Fruit fly (Drosophila melanogaster) whole organism, embryonic: Measurements from ENCODE around the gene tral.

Source experiments
- CG10209 ChIP-seq: fragments of 200-800 bp; sonication (Bioruptor generic); optimal IDR thresholded peaks from 3 replicates; lab custom pipeline; 2017; ENCODE audit warnings: missing biosample characterization, mild to moderate bottlenecking, missing genetic modification characterization, missing genetic modification reagents
- CG10565 ChIP-seq: fragments of 200-800 bp; sonication (Bioruptor generic); optimal IDR thresholded peaks from 3 replicates; lab custom pipeline; 2016; ENCODE audit warnings: missing biosample characterization, mild to moderate bottlenecking, missing genetic modification characterization
- CG12104 ChIP-seq: fragments of 200-800 bp; sonication (Bioruptor generic); optimal IDR thresholded peaks from 3 replicates; lab custom pipeline; 2016; ENCODE audit warnings: missing biosample characterization, missing genetic modification characterization
- CG15601 ChIP-seq: fragments of 200-800 bp; sonication (Bioruptor generic); optimal IDR thresholded peaks from 3 replicates; lab custom pipeline; 2019; ENCODE audit warnings: missing biosample characterization, mild to moderate bottlenecking, missing genetic modification characterization, moderate library complexity
- CG1603 ChIP-seq: fragments of 200-800 bp; sonication (Bioruptor generic); optimal IDR thresholded peaks from 2 replicates; lab custom pipeline; 2019; ENCODE audit warnings: missing biosample characterization, mild to moderate bottlenecking, missing genetic modification characterization, moderate library complexity
- CG17328 ChIP-seq: fragments of 200-800 bp; sonication (Bioruptor generic); IDR thresholded peaks from 2 replicates; pipeline ENCODE4 v1.3.6; 2022; ENCODE audit warnings: missing biosample characterization, missing genetic modification characterization
- CG1792 ChIP-seq: fragments of 200-800 bp; sonication (Bioruptor generic); optimal IDR thresholded peaks from 2 replicates; lab custom pipeline; 2016; ENCODE audit warnings: missing biosample characterization, missing genetic modification characterization
- CG2120 ChIP-seq: fragments of 200-800 bp; sonication (Bioruptor generic); optimal IDR thresholded peaks from 3 replicates; lab custom pipeline; 2016; ENCODE audit warnings: missing biosample characterization, missing genetic modification characterization
- CG2712 ChIP-seq: fragments of 200-800 bp; optimal IDR thresholded peaks from 3 replicates; lab custom pipeline; 2019; ENCODE audit warnings: missing biosample characterization, mild to moderate bottlenecking, missing genetic modification characterization, moderate library complexity
- CG30020 ChIP-seq: fragments of 200-800 bp; optimal IDR thresholded peaks from 2 replicates; lab custom pipeline; 2019; ENCODE audit warnings: missing biosample characterization, mild to moderate bottlenecking, missing genetic modification characterization, moderate library complexity
- CG32767 ChIP-seq: fragments of 200-800 bp; sonication (Bioruptor generic); IDR thresholded peaks from 2 replicates; pipeline ENCODE4 v1.3.6; 2022; ENCODE audit warnings: missing biosample characterization, missing genetic modification characterization
- CG3281 ChIP-seq: fragments of 200-800 bp; sonication (Bioruptor generic); optimal IDR thresholded peaks from 3 replicates; lab custom pipeline; 2017; ENCODE audit warnings: missing biosample characterization, mild to moderate bottlenecking, missing genetic modification characterization
- CG34376 ChIP-seq: fragments of 200-800 bp; sonication (Bioruptor generic); optimal IDR thresholded peaks from 2 replicates; lab custom pipeline; 2018; ENCODE audit warnings: missing biosample characterization, mild to moderate bottlenecking, missing genetic modification characterization
- CG3726 ChIP-seq: fragments of 200-800 bp; sonication (Bioruptor generic); IDR thresholded peaks from 3 replicates; pipeline ENCODE4, ENCODE4 v1.3.6; 2022; ENCODE audit warnings: missing biosample characterization, missing genetic modification characterization
- CG4360 ChIP-seq: fragments of 200-800 bp; sonication (Bioruptor generic); IDR thresholded peaks from 2 replicates; pipeline ENCODE4 v1.3.6; 2022; ENCODE audit warnings: missing biosample characterization, missing genetic modification characterization
- CG6254 ChIP-seq: fragments of 200-800 bp; sonication (Bioruptor generic); optimal IDR thresholded peaks from 3 replicates; lab custom pipeline; 2017; ENCODE audit warnings: mild to moderate bottlenecking, missing biosample characterization, missing genetic modification reagents, missing genetic modification characterization
- CG7963 ChIP-seq: fragments of 200-800 bp; sonication (Bioruptor generic); IDR thresholded peaks from 3 replicates; pipeline ENCODE4 v1.3.6; 2022; ENCODE audit warnings: missing biosample characterization, missing genetic modification characterization; ENCODE audit not compliant: partially characterized antibody
- CG8281 ChIP-seq: fragments of 200-800 bp; sonication (Bioruptor generic); optimal IDR thresholded peaks from 2 replicates; lab custom pipeline; 2018; ENCODE audit warnings: missing biosample characterization, mild to moderate bottlenecking, missing genetic modification characterization, moderate library complexity
- CG8359 ChIP-seq: fragments of 200-800 bp; sonication (Bioruptor generic); optimal IDR thresholded peaks from 2 replicates; lab custom pipeline; 2017; ENCODE audit warnings: missing biosample characterization, mild to moderate bottlenecking, missing genetic modification characterization, borderline replicate concordance
- Chrac-16 ChIP-seq: fragments of 200-800 bp; sonication (Bioruptor generic); optimal IDR thresholded peaks from 3 replicates; lab custom pipeline; 2016; ENCODE audit warnings: missing biosample characterization, missing genetic modification characterization
- CoRest ChIP-seq: fragments of 200-800 bp; sonication (Bioruptor generic); optimal IDR thresholded peaks from 3 replicates; lab custom pipeline; 2018; ENCODE audit warnings: missing biosample characterization, mild to moderate bottlenecking, missing genetic modification characterization, moderate library complexity
- Deaf1 ChIP-seq: fragments of 200-800 bp; optimal IDR thresholded peaks from 3 replicates; lab custom pipeline; 2019; ENCODE audit warnings: missing biosample characterization, mild to moderate bottlenecking, missing genetic modification characterization, moderate library complexity
- Dip3 ChIP-seq: fragments of 200-800 bp; sonication (Bioruptor generic); optimal IDR thresholded peaks from 3 replicates; lab custom pipeline; 2016; ENCODE audit warnings: missing biosample characterization, missing genetic modification characterization
- E2f1 ChIP-seq: fragments of 200-800 bp; sonication (Bioruptor generic); IDR thresholded peaks from 2 replicates; pipeline ENCODE4 v1.3.6; 2022; ENCODE audit warnings: missing biosample characterization, missing genetic modification characterization
- Elba2 ChIP-seq: fragments of 200-800 bp; sonication (Bioruptor generic); optimal IDR thresholded peaks from 3 replicates; lab custom pipeline; 2016; ENCODE audit warnings: missing biosample characterization, missing genetic modification characterization
- Fer3 ChIP-seq: fragments of 200-800 bp; sonication (Bioruptor generic); optimal IDR thresholded peaks from 2 replicates; lab custom pipeline; 2018; ENCODE audit warnings: missing biosample characterization, mild to moderate bottlenecking, missing genetic modification characterization, moderate library complexity
- Hr51 ChIP-seq, 2 experiments: fragments of 200-800 bp; sonication (Bioruptor generic); optimal IDR thresholded peaks; 2 replicates in 1 of 2; 3 replicates in 1 of 2; lab custom pipeline; 2016 to 2018; ENCODE audit warnings: missing biosample characterization in 2 of 2, missing genetic modification characterization in 2 of 2, mild to moderate bottlenecking in 1 of 2, moderate library complexity in 1 of 2
- Meics ChIP-seq: fragments of 200-800 bp; sonication (Bioruptor generic); optimal IDR thresholded peaks from 2 replicates; lab custom pipeline; 2017; ENCODE audit warnings: missing biosample characterization, mild to moderate bottlenecking, missing genetic modification characterization
- Myb ChIP-seq: fragments of 200-800 bp; sonication (Bioruptor generic); optimal IDR thresholded peaks from 2 replicates; lab custom pipeline; 2016; ENCODE audit warnings: missing biosample characterization, missing genetic modification characterization
- NC2β ChIP-seq: fragments of 200-800 bp; sonication (Bioruptor generic); optimal IDR thresholded peaks from 2 replicates; lab custom pipeline; 2016; ENCODE audit warnings: missing biosample characterization, missing genetic modification characterization
- NFAT ChIP-seq: fragments of 200-800 bp; sonication (Bioruptor generic); IDR thresholded peaks from 2 replicates; pipeline ENCODE4 v1.3.6; 2022; ENCODE audit warnings: missing biosample characterization, missing genetic modification characterization
- Nf-YC ChIP-seq: fragments of 200-800 bp; optimal IDR thresholded peaks from 3 replicates; lab custom pipeline; 2019; ENCODE audit warnings: missing biosample characterization, mild to moderate bottlenecking, missing genetic modification characterization, moderate library complexity
- Rfx ChIP-seq: fragments of 200-800 bp; sonication (Bioruptor generic); IDR thresholded peaks from 2 replicates; pipeline ENCODE4 v1.3.6; 2022; ENCODE audit warnings: missing biosample characterization, missing genetic modification characterization
- Sry-β ChIP-seq: fragments of 200-800 bp; sonication (Bioruptor generic); optimal IDR thresholded peaks from 2 replicates; lab custom pipeline; 2018; ENCODE audit warnings: missing biosample characterization, mild to moderate bottlenecking, missing genetic modification characterization, moderate library complexity
- abd-A ChIP-seq: fragments of 200-800 bp; sonication (Bioruptor generic); optimal IDR thresholded peaks from 3 replicates; lab custom pipeline; 2019; ENCODE audit warnings: missing biosample characterization, mild to moderate bottlenecking, missing genetic modification characterization, moderate library complexity
- bsh ChIP-seq, 2 experiments: fragments of 200-800 bp; sonication (Bioruptor generic); optimal IDR thresholded peaks; 2 replicates each; lab custom pipeline; 2017 to 2018; ENCODE audit warnings: mild to moderate bottlenecking in 2 of 2, missing biosample characterization in 2 of 2, missing genetic modification characterization in 2 of 2, moderate library complexity in 1 of 2
- corto ChIP-seq: fragments of 200-800 bp; sonication (Bioruptor generic); optimal IDR thresholded peaks from 2 replicates; lab custom pipeline; 2016; ENCODE audit warnings: missing biosample characterization, mild to moderate bottlenecking, missing genetic modification characterization, moderate library complexity
- disco-r ChIP-seq: fragments of 200-800 bp; sonication (Bioruptor generic); optimal IDR thresholded peaks from 2 replicates; lab custom pipeline; 2016; ENCODE audit warnings: missing biosample characterization, missing genetic modification characterization
- eve ChIP-seq, 2 experiments: fragments of >200 bp; optimal IDR thresholded peaks; 2 replicates each; lab custom pipeline; 2017; ENCODE audit warnings: missing biosample characterization in 2 of 2, missing genetic modification characterization in 2 of 2
- exex ChIP-seq: fragments of 200-800 bp; sonication (Bioruptor generic); optimal IDR thresholded peaks from 4 replicates; lab custom pipeline; 2018; ENCODE audit warnings: missing biosample characterization, mild to moderate bottlenecking, missing genetic modification characterization, moderate library complexity
- fd96Cb ChIP-seq: fragments of 200-800 bp; sonication (Bioruptor generic); optimal IDR thresholded peaks from 2 replicates; lab custom pipeline; 2018; ENCODE audit warnings: missing biosample characterization, mild to moderate bottlenecking, missing genetic modification characterization, moderate library complexity
- hb ChIP-seq: fragments of 200-800 bp; sonication (Bioruptor generic); IDR thresholded peaks from 3 replicates; pipeline ENCODE4 v1.3.6; 2022; ENCODE audit warnings: missing biosample characterization, missing genetic modification characterization; ENCODE audit not compliant: partially characterized antibody
- maf-S ChIP-seq: fragments of 200-800 bp; sonication (Bioruptor generic); optimal IDR thresholded peaks from 2 replicates; lab custom pipeline; 2016; ENCODE audit warnings: missing biosample characterization, missing genetic modification characterization
- pan ChIP-seq, 4 experiments: fragments of >200 bp in 3 of 4; fragments of 200-800 bp in 1 of 4; sonication (Bioruptor generic) in 1 of 4; optimal IDR thresholded peaks in 3 of 4; IDR thresholded peaks in 1 of 4; 2 replicates each; pipeline versions ENCODE4 v1.3.6 to Lab custom; 2017 to 2022; ENCODE audit warnings: missing biosample characterization in 2 of 4, missing genetic modification characterization in 2 of 4, mixed read lengths in 1 of 4
- pzg ChIP-seq: fragments of 200-800 bp; sonication (Bioruptor generic); optimal IDR thresholded peaks from 3 replicates; lab custom pipeline; 2018; ENCODE audit warnings: missing biosample characterization, mild to moderate bottlenecking, missing genetic modification characterization, moderate library complexity
- slou ChIP-seq: fragments of 200-800 bp; sonication (Bioruptor generic); optimal IDR thresholded peaks from 3 replicates; lab custom pipeline; 2016; ENCODE audit warnings: missing biosample characterization, missing genetic modification characterization
- stc ChIP-seq: fragments of 200-800 bp; sonication (Bioruptor generic); IDR thresholded peaks from 2 replicates; pipeline ENCODE4 v1.3.6; 2022; ENCODE audit warnings: missing biosample characterization, missing genetic modification characterization
- tgo ChIP-seq: fragments of 200-800 bp; sonication (Bioruptor generic); IDR thresholded peaks from 3 replicates; pipeline ENCODE4 v1.3.6; 2022; ENCODE audit warnings: missing biosample characterization, missing genetic modification characterization
- vvl ChIP-seq: fragments of 200-800 bp; sonication (Bioruptor generic); IDR thresholded peaks from 2 replicates; pipeline ENCODE4 v1.3.6; 2022; ENCODE audit warnings: missing biosample characterization, missing genetic modification characterization

The tral gene

dm6 chr3L:12523941-12524340, 9.1 kb downstream of the tral start, which contains the start of the genes ver and Gcn5 (continued):
- TF ChIP-seq pzg (GFP tag; lab: Kevin White, UChicago) (peak; percentile 52), stc (GFP tag; lab: Robert Waterston, UW) (peak; percentile 93), fd96Cb (peak; percentile 91), exex (tag; lab: Kevin White, UChicago) (peak; percentile 73), CG8281 (peak; percentile 74), Chrac-16 (GFP tag; lab: Kevin White, UChicago) (peak; percentile 86), CG3726 (GFP tag; lab: Robert Waterston, UW) (peak; percentile 83; the same call in 2 of the 3 replicates), CG1792 (GFP tag; lab: Kevin White, UChicago) (peak; percentile 76), Dip3 (peak; percentile 89), Myb (GFP tag; lab: Kevin White, UChicago) (peak; percentile 56), CG34376 (peak; percentile 62), CG32767 (GFP tag; lab: Robert Waterston, UW) (peak; percentile 90), Hr51 (GFP tag; optimal IDR thresholded peaks at IDR 0.05; lab: Kevin White, UChicago) (peak; percentile 81 to 94), E2f1 (peak; percentile 93), maf-S (GFP tag; lab: Kevin White, UChicago) (peak; percentile 81), eve (GFP tag; optimal IDR thresholded peaks at IDR 0.05; lab: Kevin White, UChicago) (no peak), Nf-YC (tag; lab: Kevin White, UChicago) (peak; percentile 75), CG17328 (GFP tag; lab: Robert Waterston, UW) (peak; percentile 94), Elba2 (GFP tag; lab: Kevin White, UChicago) (peak; percentile 21), abd-A (tag; lab: Kevin White, UChicago) (no peak), pan (optimal IDR thresholded peaks at IDR 0.05; lab: Kevin White, UChicago) (no peak), pan (GFP tag; optimal IDR thresholded peaks at IDR 0.05 in 1 of 2, IDR thresholded peaks at IDR 0.05 in 1 of 2) (peak in 1 of 2 experiments; percentile 95), vvl (peak; percentile 97), CG1603 (tag; lab: Kevin White, UChicago) (peak; percentile 89), corto (GFP tag; lab: Kevin White, UChicago) (peak; percentile 89), CG6254 (GFP tag; lab: Kevin White, UChicago) (peak; percentile 83), CG4360 (GFP tag; lab: Robert Waterston, UW) (peak; percentile 63), Deaf1 (tag; lab: Kevin White, UChicago) (peak; percentile 67), NC2β (GFP tag; lab: Kevin White, UChicago) (peak; percentile 72), slou (GFP tag; lab: Kevin White, UChicago) (peak; percentile 84), NFAT (GFP tag; lab: Robert Waterston, UW) (peak; percentile 91), CG2712 (peak; percentile 92), CG15601 (tag; lab: Kevin White, UChicago) (peak; percentile 87), CG8359 (GFP tag; lab: Kevin White, UChicago) (peak; percentile 60), CG2120 (GFP tag; lab: Kevin White, UChicago) (peak; percentile 96), Fer3 (peak; percentile 92), tgo (peak; percentile 94), CG30020 (tag; lab: Kevin White, UChicago) (peak; percentile 72), disco-r (peak; percentile 35), CG10209 (GFP tag; lab: Kevin White, UChicago) (peak; percentile 95), CG12104 (GFP tag; lab: Kevin White, UChicago) (peak; percentile 87), Meics (GFP tag; lab: Kevin White, UChicago) (peak; percentile 93), Sry-β (peak; percentile 36), Rfx (peak; percentile 95), CoRest (tag; lab: Kevin White, UChicago) (peak; percentile 94), CG3281 (GFP tag; lab: Kevin White, UChicago) (peak; percentile 96), CG7963 (GFP tag; lab: Robert Waterston, UW) (no peak), bsh (GFP tag; optimal IDR thresholded peaks at IDR 0.05; lab: Kevin White, UChicago) (peak; percentile 83 to 91), CG10565 (GFP tag; lab: Kevin White, UChicago) (peak; percentile 14), hb (GFP tag; lab: Robert Waterston, UW) (no peak)
